Fruit fly (Drosophila melanogaster) whole organism, embryonic: ENCODE results near the gene Mlc2.
A peak's percentile ranks its signal among the peaks of the same experiment; 100 is the strongest.

ENCODE experiments used
- Abd-B ChIP-seq: fragments of 200-800 bp; sonication (Bioruptor generic); optimal IDR thresholded peaks from 2 replicates; lab custom pipeline; 2018; ENCODE audit warnings: missing biosample characterization, mild to moderate bottlenecking, missing genetic modification characterization, moderate library complexity
- Blimp-1 ChIP-seq: fragments of 200-800 bp; sonication (Bioruptor generic); optimal IDR thresholded peaks from 3 replicates; lab custom pipeline; 2018; ENCODE audit warnings: missing biosample characterization, missing genetic modification characterization, mild to moderate bottlenecking, moderate library complexity, missing genetic modification reagents
- CG10147 ChIP-seq: fragments of 200-800 bp; sonication (Bioruptor generic); optimal IDR thresholded peaks from 2 replicates; lab custom pipeline; 2019; ENCODE audit warnings: missing biosample characterization, mild to moderate bottlenecking, missing genetic modification characterization, moderate library complexity
- CG11504 ChIP-seq: fragments of 200-800 bp; sonication (Bioruptor generic); optimal IDR thresholded peaks from 3 replicates; lab custom pipeline; 2019; ENCODE audit warnings: missing biosample characterization, mild to moderate bottlenecking, missing genetic modification characterization, moderate library complexity
- CG12391 ChIP-seq: fragments of 200-800 bp; sonication (Bioruptor generic); optimal IDR thresholded peaks from 3 replicates; lab custom pipeline; 2018; ENCODE audit warnings: missing biosample characterization, mild to moderate bottlenecking, missing genetic modification characterization, moderate library complexity
- CG12744 ChIP-seq: fragments of 200-800 bp; sonication (Bioruptor generic); optimal IDR thresholded peaks from 2 replicates; lab custom pipeline; 2016; ENCODE audit warnings: missing biosample characterization, missing genetic modification characterization
- CG15601 ChIP-seq: fragments of 200-800 bp; sonication (Bioruptor generic); optimal IDR thresholded peaks from 3 replicates; lab custom pipeline; 2019; ENCODE audit warnings: missing biosample characterization, mild to moderate bottlenecking, missing genetic modification characterization, moderate library complexity
- CG17328 ChIP-seq: fragments of 200-800 bp; sonication (Bioruptor generic); IDR thresholded peaks from 2 replicates; pipeline ENCODE4 v1.3.6; 2022; ENCODE audit warnings: missing biosample characterization, missing genetic modification characterization
- CG17568 ChIP-seq: fragments of 200-800 bp; sonication (Bioruptor generic); optimal IDR thresholded peaks from 2 replicates; lab custom pipeline; 2018; ENCODE audit warnings: missing biosample characterization, mild to moderate bottlenecking, missing genetic modification characterization, moderate library complexity
- CG32532 ChIP-seq: fragments of 200-800 bp; sonication (Bioruptor generic); IDR thresholded peaks from 2 replicates; pipeline ENCODE4 v1.3.6; 2022; ENCODE audit warnings: missing biosample characterization, missing genetic modification characterization
- CG4404 ChIP-seq: fragments of 200-800 bp; sonication (Bioruptor generic); IDR thresholded peaks from 2 replicates; pipeline ENCODE4 v1.3.6; 2022; ENCODE audit warnings: missing biosample characterization, missing genetic modification characterization
- CG4707 ChIP-seq: fragments of 200-800 bp; sonication (Bioruptor generic); optimal IDR thresholded peaks from 2 replicates; lab custom pipeline; 2018; ENCODE audit warnings: missing biosample characterization, mild to moderate bottlenecking, missing genetic modification characterization, moderate library complexity
- CG7357 ChIP-seq: fragments of 200-800 bp; sonication (Bioruptor generic); IDR thresholded peaks from 3 replicates; pipeline ENCODE4 v1.3.6; 2022; ENCODE audit warnings: missing biosample characterization, missing genetic modification characterization
- CG8765 ChIP-seq: fragments of 200-800 bp; sonication (Bioruptor generic); IDR thresholded peaks from 2 replicates; pipeline ENCODE4 v1.3.6; 2022; ENCODE audit warnings: missing biosample characterization, missing genetic modification characterization
- CG9797 ChIP-seq: fragments of 200-800 bp; sonication (Bioruptor generic); optimal IDR thresholded peaks from 3 replicates; lab custom pipeline; 2018; ENCODE audit warnings: missing biosample characterization, mild to moderate bottlenecking, missing genetic modification characterization
- CG9932 ChIP-seq: fragments of 200-800 bp; sonication (Bioruptor generic); IDR thresholded peaks from 2 replicates; pipeline ENCODE4 v1.3.6; 2022; ENCODE audit warnings: missing biosample characterization, missing genetic modification characterization
- CrebB ChIP-seq: fragments of 200-800 bp; sonication (Bioruptor generic); optimal IDR thresholded peaks from 3 replicates; lab custom pipeline; 2018; ENCODE audit warnings: missing biosample characterization, mild to moderate bottlenecking, missing genetic modification characterization
- Dbx ChIP-seq: fragments of 200-800 bp; sonication (Bioruptor generic); IDR thresholded peaks from 3 replicates; pipeline ENCODE4 v1.3.6; 2022; ENCODE audit warnings: missing biosample characterization, missing genetic modification characterization
- Doc2 ChIP-seq: fragments of 200-800 bp; sonication (Bioruptor generic); IDR thresholded peaks from 2 replicates; pipeline ENCODE4 v1.3.6; 2022; ENCODE audit warnings: missing biosample characterization, missing genetic modification characterization
- Drgx ChIP-seq: fragments of 200-800 bp; sonication (Bioruptor generic); IDR thresholded peaks from 2 replicates; pipeline ENCODE4 v1.3.6; 2022; ENCODE audit warnings: missing biosample characterization, missing genetic modification characterization
- GATAe ChIP-seq: fragments of 200-800 bp; sonication (Bioruptor generic); conservative IDR thresholded peaks from 2 replicates; pipeline ENCODE4 v1.3.6; 2022; ENCODE audit warnings: missing biosample characterization, missing genetic modification characterization
- MBD-R2 ChIP-seq: fragments of 200-800 bp; sonication (Bioruptor generic); IDR thresholded peaks from 2 replicates; pipeline ENCODE4 v1.3.6; 2022; ENCODE audit warnings: missing biosample characterization, missing genetic modification characterization
- Med ChIP-seq: fragments of 200-800 bp; sonication (Bioruptor generic); peaks from one replicate; lab custom pipeline; 2016; ENCODE audit warnings: missing biosample characterization, missing genetic modification characterization, mild to moderate bottlenecking, inconsistent platforms, moderate library complexity
- Optix ChIP-seq: fragments of 200-800 bp; sonication (Bioruptor generic); IDR thresholded peaks from 3 replicates; pipeline ENCODE4 v1.3.6; 2022; ENCODE audit warnings: missing biosample characterization, missing genetic modification characterization
- Xrp1 ChIP-seq: fragments of 200-800 bp; sonication (Bioruptor generic); IDR thresholded peaks from 2 replicates; pipeline ENCODE4 v1.3.6; 2022; ENCODE audit warnings: missing biosample characterization, missing genetic modification characterization
- al ChIP-seq: fragments of 200-800 bp; sonication (Bioruptor generic); IDR thresholded peaks from 2 replicates; pipeline ENCODE4 v1.3.6; 2022; ENCODE audit warnings: missing biosample characterization, missing genetic modification characterization
- bbx ChIP-seq: fragments of 200-800 bp; sonication (Bioruptor generic); IDR thresholded peaks from 2 replicates; pipeline ENCODE4 v1.3.6; 2022; ENCODE audit warnings: missing biosample characterization, missing genetic modification characterization; ENCODE audit not compliant: partially characterized antibody
- bsh ChIP-seq, 2 experiments: fragments of 200-800 bp; sonication (Bioruptor generic); optimal IDR thresholded peaks; 2 replicates each; lab custom pipeline; 2017 to 2018; ENCODE audit warnings: mild to moderate bottlenecking in 2 of 2, missing biosample characterization in 2 of 2, missing genetic modification characterization in 2 of 2, moderate library complexity in 1 of 2
- cad ChIP-seq: fragments of >200 bp; optimal IDR thresholded peaks from 2 replicates; lab custom pipeline; 2017; ENCODE audit warnings: missing biosample characterization, missing genetic modification characterization
- ci ChIP-seq: fragments of 200-800 bp; sonication (Bioruptor generic); IDR thresholded peaks from 3 replicates; pipeline ENCODE4 v1.3.6; 2022; ENCODE audit warnings: missing biosample characterization, missing genetic modification characterization
- esg ChIP-seq: fragments of 200-800 bp; sonication (Bioruptor generic); conservative IDR thresholded peaks from 2 replicates; pipeline ENCODE4 v1.3.6; 2022; ENCODE audit warnings: missing biosample characterization, missing genetic modification characterization
- gsb-n ChIP-seq: fragments of 200-800 bp; sonication (Bioruptor generic); optimal IDR thresholded peaks from 3 replicates; lab custom pipeline; 2018; ENCODE audit warnings: missing biosample characterization, mild to moderate bottlenecking, missing genetic modification characterization
- gt ChIP-seq: fragments of 200-800 bp; sonication (Bioruptor generic); IDR thresholded peaks from 2 replicates; pipeline ENCODE4 v1.3.6; 2022; ENCODE audit warnings: missing biosample characterization, missing genetic modification characterization
- nom ChIP-seq: fragments of 200-800 bp; sonication (Bioruptor generic); optimal IDR thresholded peaks from 2 replicates; lab custom pipeline; 2017; ENCODE audit warnings: missing biosample characterization, missing genetic modification characterization, mild to moderate bottlenecking, moderate library complexity, missing genetic modification reagents
- pita ChIP-seq: fragments of 200-800 bp; sonication (Bioruptor generic); optimal IDR thresholded peaks from 2 replicates; lab custom pipeline; 2017; ENCODE audit warnings: missing biosample characterization, mild to moderate bottlenecking, missing genetic modification characterization
- prd ChIP-seq, 3 experiments: fragments of >200 bp in 2 of 3; fragments of 200-800 bp in 1 of 3; sonication (Bioruptor generic) in 1 of 3; optimal IDR thresholded peaks in 2 of 3; IDR thresholded peaks in 1 of 3; 2 replicates in 2 of 3; 3 replicates in 1 of 3; pipeline versions ENCODE4 v1.3.6 to Lab custom; 2017 to 2022; ENCODE audit warnings: missing biosample characterization in 1 of 3, missing genetic modification characterization in 1 of 3
- pum ChIP-seq: fragments of 200-800 bp; sonication (Bioruptor generic); optimal IDR thresholded peaks from 2 replicates; lab custom pipeline; 2016; ENCODE audit warnings: missing biosample characterization, missing genetic modification characterization
- row ChIP-seq: fragments of 200-800 bp; sonication (Bioruptor generic); IDR thresholded peaks from 3 replicates; pipeline ENCODE4 v1.3.6; 2022; ENCODE audit warnings: missing biosample characterization, missing genetic modification characterization
- run ChIP-seq: fragments of 200-800 bp; sonication (Bioruptor generic); optimal IDR thresholded peaks from 3 replicates; lab custom pipeline; 2018; ENCODE audit warnings: missing biosample characterization, mild to moderate bottlenecking, missing genetic modification characterization
- sisA ChIP-seq: fragments of 200-800 bp; sonication (Bioruptor generic); IDR thresholded peaks from 2 replicates; pipeline ENCODE4 v1.3.6; 2022; ENCODE audit warnings: missing biosample characterization, missing genetic modification characterization
- slbo ChIP-seq: fragments of 200-800 bp; sonication (Bioruptor generic); IDR thresholded peaks from 2 replicates; pipeline ENCODE4 v1.3.6; 2022; ENCODE audit warnings: missing biosample characterization, missing genetic modification characterization
- sob ChIP-seq: fragments of 200-800 bp; sonication (Bioruptor generic); IDR thresholded peaks from 2 replicates; pipeline ENCODE4 v1.3.6; 2022; ENCODE audit warnings: missing biosample characterization, missing genetic modification characterization

Gene Mlc2

DNA sequence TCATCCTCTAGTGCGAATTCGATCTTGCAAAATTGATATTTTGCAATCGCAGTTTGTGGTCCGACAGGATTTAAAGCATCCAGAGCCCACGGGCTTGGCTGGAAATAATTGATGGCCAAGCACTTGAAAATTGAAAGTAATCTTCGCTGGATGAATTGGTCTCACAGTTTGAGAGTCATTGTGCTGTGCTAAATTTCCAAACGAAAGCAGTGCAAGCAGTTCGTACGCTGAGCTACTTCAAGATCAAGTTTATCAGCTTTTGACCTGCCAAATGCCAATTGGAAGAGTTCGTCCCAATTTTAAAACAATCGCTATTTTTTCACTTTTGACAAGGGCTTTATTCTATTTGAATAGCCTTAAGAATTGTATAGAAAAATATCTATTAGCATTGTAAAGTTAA is 20.5 kb downstream of the Mlc2 start (continued):
- TF ChIP-seq CG10147 (GFP tag; lab: Kevin White, UChicago) (no peak), Blimp-1 (GFP tag; lab: Kevin White, UChicago) (peak; percentile 56), CG7357 (no peak), bbx (GFP tag; lab: Robert Waterston, UW) (0 out of 2 replicates have a peak, but pooled peaks have one; percentile 22), CG11504 (tag; lab: Kevin White, UChicago) (no peak), CG12391 (tag; lab: Kevin White, UChicago) (no peak), cad (GFP tag; lab: Kevin White, UChicago) (peak; percentile 75), gsb-n (tag; lab: Kevin White, UChicago) (peak; percentile 31), CrebB (tag; lab: Kevin White, UChicago) (no peak), CG15601 (tag; lab: Kevin White, UChicago) (peak; percentile 32), CG9797 (GFP tag; lab: Kevin White, UChicago) (no peak), CG32532 (GFP tag; lab: Robert Waterston, UW) (0 out of 2 replicates have a peak, but pooled peaks have one; percentile 24), pita (peak; percentile 12), MBD-R2 (peak; percentile 16; the same call in 1 of the 2 replicates), CG4707 (GFP tag; lab: Kevin White, UChicago) (no peak)
- TF ChIP-seq, all 482 proteins: peak for 30

DNA sequence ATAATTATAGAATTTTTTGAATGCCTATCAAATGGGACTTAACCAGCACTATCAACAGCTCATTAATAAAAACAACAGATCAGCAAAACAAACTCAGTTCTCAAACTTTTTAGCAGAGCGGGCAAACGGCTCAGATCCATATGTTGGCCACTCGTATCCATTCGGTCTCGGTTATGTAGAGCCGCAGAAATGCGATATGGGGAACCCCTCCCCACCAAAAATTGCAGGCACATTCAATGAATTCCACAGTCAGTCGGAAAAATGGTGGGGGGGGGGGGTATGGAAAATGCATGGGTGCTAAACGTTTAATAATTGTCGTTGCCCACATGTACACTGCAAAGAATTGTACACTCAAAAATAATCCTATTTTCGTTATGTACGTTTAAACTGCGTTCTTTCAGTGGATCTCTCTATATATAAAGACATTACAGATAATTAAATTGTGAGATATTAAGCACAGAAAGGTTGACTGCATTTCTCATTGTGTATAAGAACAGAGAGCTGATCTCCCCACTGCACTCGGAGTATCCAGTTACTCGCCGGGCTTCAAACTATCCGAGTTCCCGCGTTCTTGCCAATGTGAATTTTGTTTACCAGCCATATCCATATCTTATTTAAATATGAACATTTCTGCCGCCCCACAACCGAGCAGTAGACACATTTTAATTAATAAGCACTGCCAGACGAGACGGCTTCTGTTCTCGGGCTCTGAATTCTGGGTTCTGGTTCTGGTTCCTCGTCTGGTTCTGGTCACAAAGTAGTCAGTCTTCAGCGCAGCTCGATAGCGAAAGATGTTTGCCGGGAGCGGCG is 22.8 kb downstream of the Mlc2 start, which contains the start of gene CG15529:
TSS of gene CG15529 (plus strand) at position 760 of the 810 bp plus-strand sequence.
- TF ChIP-seq Dbx (GFP tag; lab: Robert Waterston, UW) (0 out of 3 replicates have a peak, but pooled peaks have one; percentile 32), CG32532 (GFP tag; lab: Robert Waterston, UW) (peak; percentile 34; the same call in 1 of the 2 replicates), Xrp1 (0 out of 2 replicates have a peak, but pooled peaks have one; percentile 19), esg (0 out of 2 replicates have a peak, but pooled peaks have one; percentile 5), CG8765 (GFP tag; lab: Robert Waterston, UW) (0 out of 2 replicates have a peak, but pooled peaks have one; percentile 15), CG4404 (GFP tag; lab: Robert Waterston, UW) (0 out of 2 replicates have a peak, but pooled peaks have one; percentile 9), CG17568 (no peak), CG12391 (tag; lab: Kevin White, UChicago) (no peak), sob (GFP tag; lab: Robert Waterston, UW) (0 out of 2 replicates have a peak, but pooled peaks have one; percentile 12), gt (GFP tag; lab: Robert Waterston, UW) (no peak), nom (peak; percentile 60), Med (peak; percentile 15), al (GFP tag; lab: Robert Waterston, UW) (0 out of 2 replicates have a peak, but pooled peaks have one; percentile 18), Optix (GFP tag; lab: Robert Waterston, UW) (0 out of 3 replicates have a peak, but pooled peaks have one; percentile 23), prd (optimal IDR thresholded peaks at IDR 0.05; lab: Kevin White, UChicago) (no peak), prd (GFP tag; IDR thresholded peaks at IDR 0.05; lab: Robert Waterston, UW) (peak; percentile 32; the same call in 1 of the 3 replicates), sisA (GFP tag; lab: Robert Waterston, UW) (peak; percentile 8; the same call in 1 of the 2 replicates), CG9932 (GFP tag; lab: Robert Waterston, UW) (peak; percentile 54), bsh (GFP tag; optimal IDR thresholded peaks at IDR 0.05; lab: Kevin White, UChicago) (no peak), Abd-B (GFP tag; lab: Kevin White, UChicago) (no peak), CG12744 (GFP tag; lab: Kevin White, UChicago) (no peak), CG17328 (GFP tag; lab: Robert Waterston, UW) (peak; percentile 32; the same call in 1 of the 2 replicates), row (GFP tag; lab: Robert Waterston, UW) (peak; percentile 18; the same call in 1 of the 3 replicates), slbo (peak; percentile 59), Doc2 (GFP tag; lab: Robert Waterston, UW) (no peak), ci (GFP tag; lab: Robert Waterston, UW) (0 out of 3 replicates have a peak, but pooled peaks have one; percentile 39), pum (no peak), GATAe (GFP tag; lab: Robert Waterston, UW) (no peak), Drgx (GFP tag; lab: Robert Waterston, UW) (peak; percentile 74), run (tag; lab: Kevin White, UChicago) (no peak)
